Worm (Caenorhabditis elegans): ENCODE results near the gene srw-73.

- TF ChIP-seq nhr-28 (tag; optimal IDR thresholded peaks at IDR 0.05) (no peak), pha-4 (tag; optimal IDR thresholded peaks at IDR 0.05) (no peak), ces-1 (GFP tag; optimal IDR thresholded peaks at IDR 0.05) (no peak), ztf-11 (tag; optimal IDR thresholded peaks at IDR 0.05) (no peak), drap-1 (GFP tag; optimal IDR thresholded peaks at IDR 0.05) (no peak), snpc-4 (tag; optimal IDR thresholded peaks at IDR 0.05) (no peak), unc-62 (GFP tag; optimal IDR thresholded peaks at IDR 0.05) (no peak), unc-120 (tag; optimal IDR thresholded peaks at IDR 0.05; ENCODE audit: poor library complexity, severe bottlenecking) (no peak), elt-3 (tag; optimal IDR thresholded peaks at IDR 0.05) (no peak), nhr-237 (tag; optimal IDR thresholded peaks at IDR 0.05) (no peak), nhr-76 (tag; optimal IDR thresholded peaks at IDR 0.05) (no peak), cnd-1 (tag; optimal IDR thresholded peaks at IDR 0.05) (no peak), lin-13 (tag; optimal IDR thresholded peaks at IDR 0.05) (no peak)
Measured at ce11 chrV:16565639-16566038, 22.7 kb downstream of the srw-73 start, which contains the start of gene sru-45.
